Fruit fly (Drosophila melanogaster) whole organism, adult: ENCODE data around the gene CG32152.
A peak's percentile ranks its signal among the peaks of the same experiment; 100 is the strongest.

Source experiments
- kay ChIP-seq: fragments of 200-800 bp; sonication (Bioruptor generic); peaks from one replicate; lab custom pipeline; 2016; ENCODE audit warnings: missing biosample characterization, missing genetic modification characterization, borderline replicate concordance
- pad ChIP-seq: fragments of 200-800 bp; sonication (Bioruptor generic); optimal IDR thresholded peaks from 3 replicates; lab custom pipeline; 2017; ENCODE audit warnings: missing biosample characterization, missing genetic modification characterization, mild to moderate bottlenecking, moderate library complexity, missing genetic modification reagents
- toe ChIP-seq: fragments of 200-800 bp; sonication (Bioruptor generic); optimal IDR thresholded peaks from 2 replicates; lab custom pipeline; 2016; ENCODE audit warnings: missing biosample characterization, missing genetic modification characterization

dm6 chr3L:16160420-16161069 lies 16.7 kb upstream of the CG32152 start:
- TF ChIP-seq pad (GFP tag; lab: Kevin White, UChicago) (no peak), toe (GFP tag; lab: Kevin White, UChicago) (peak; percentile 34), kay (GFP tag; lab: Kevin White, UChicago) (peak; percentile 72)
